Worm (Caenorhabditis elegans) whole organism, young adult: ENCODE data around the gene nhr-134.

Experiments used
- C06A6.2 ChIP-seq: fragments of 200-800 bp; sonication (Bioruptor generic); conservative IDR thresholded peaks from 2 replicates; pipeline ENCODE4 v1.3.6; 2022; ENCODE audit warnings: missing genetic modification characterization, missing compliant biosample characterization
- F23B12.7 ChIP-seq: sonication (generic microtip); optimal IDR thresholded peaks from 2 replicates; lab custom pipeline; 2017; ENCODE audit warnings: missing genetic modification characterization, mild to moderate bottlenecking, missing compliant biosample characterization, antibody characterized with exemption, moderate library complexity; ENCODE audit not compliant: insufficient read depth
- T26A5.8 ChIP-seq: sonication (generic microtip); optimal IDR thresholded peaks from 2 replicates; lab custom pipeline; 2016; ENCODE audit warnings: missing genetic modification characterization, missing compliant biosample characterization
- Y53F4B.3 ChIP-seq: fragments of 200-800 bp; sonication (Bioruptor generic); IDR thresholded peaks from 2 replicates; pipeline ENCODE4 v1.3.6; 2022; ENCODE audit warnings: missing genetic modification reagents, missing genetic modification characterization, missing compliant biosample characterization
- cebp-1 ChIP-seq, 2 experiments: fragments of 200-800 bp in 1 of 2; sonication (Bioruptor generic) in 1 of 2; sonication (generic microtip) in 1 of 2; IDR thresholded peaks in 1 of 2; optimal IDR thresholded peaks in 1 of 2; 2 replicates each; pipeline versions ENCODE4 v1.3.6 to Lab custom; 2017 to 2022; ENCODE audit warnings: missing compliant biosample characterization in 2 of 2, missing genetic modification characterization in 2 of 2, mild to moderate bottlenecking in 1 of 2, missing genetic modification reagents in 1 of 2, moderate library complexity in 1 of 2
- cebp-2 ChIP-seq: fragments of 200-800 bp; sonication (Bioruptor generic); IDR thresholded peaks from 2 replicates; pipeline ENCODE4 v1.3.6; 2022; ENCODE audit warnings: missing genetic modification characterization, missing compliant biosample characterization
- dpl-1 ChIP-seq: fragments of 150-350 bp; optimal IDR thresholded peaks from 2 replicates; lab custom pipeline; 2014; ENCODE audit warnings: missing biosample characterization, missing genetic modification reagents, missing genetic modification characterization
- fkh-3 ChIP-seq: sonication (generic microtip); optimal IDR thresholded peaks from 2 replicates; lab custom pipeline; 2016; ENCODE audit warnings: mild to moderate bottlenecking, missing genetic modification characterization, missing compliant biosample characterization
- nfya-1 ChIP-seq: sonication (generic microtip); optimal IDR thresholded peaks from 2 replicates; lab custom pipeline; 2017; ENCODE audit warnings: antibody characterized with exemption, missing compliant biosample characterization, missing genetic modification characterization, borderline replicate concordance; ENCODE audit not compliant: insufficient read depth
- unc-62 ChIP-seq: fragments of 150-350 bp; optimal IDR thresholded peaks from 2 replicates; lab custom pipeline; 2014; ENCODE audit warnings: missing biosample characterization, missing genetic modification reagents, missing genetic modification characterization
- zim-3 ChIP-seq: sonication (generic microtip); optimal IDR thresholded peaks from 2 replicates; lab custom pipeline; 2017; ENCODE audit warnings: mild to moderate bottlenecking, missing genetic modification characterization, moderate library complexity, missing compliant biosample characterization

DNA sequence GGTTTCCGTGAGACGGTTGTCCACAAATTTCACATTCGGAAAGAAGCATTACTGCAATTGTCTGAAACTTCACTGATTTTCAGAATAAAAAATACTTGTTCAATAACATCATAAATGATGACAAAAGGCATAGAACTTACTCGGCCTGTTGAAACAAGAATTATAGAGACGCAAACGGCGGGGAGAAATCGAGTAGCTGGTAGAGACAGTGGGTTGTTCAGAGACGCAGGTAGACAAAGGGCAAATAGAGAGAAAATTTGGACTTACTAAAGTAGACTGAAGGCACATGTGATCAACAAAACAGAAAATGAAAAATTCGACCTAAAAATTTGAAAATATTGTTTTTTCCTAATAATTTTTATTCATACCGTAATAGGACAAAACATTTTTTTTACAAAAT, 28.7 kb downstream of the nhr-134 start, which contains the start of gene nhr-182:
- TF ChIP-seq C06A6.2 (no peak), fkh-3 (no peak), Y53F4B.3 (GFP tag; lab: Robert Waterston, UW) (no peak), nfya-1 (tag; lab: Kevin White, UChicago) (no peak), F23B12.7 (no peak), unc-62 (no peak), zim-3 (tag; lab: Kevin White, UChicago) (no peak), T26A5.8 (no peak), dpl-1 (no peak), cebp-2 (GFP tag; lab: Robert Waterston, UW) (no peak), cebp-1 (GFP tag; IDR thresholded peaks at IDR 0.05; lab: Robert Waterston, UW) (no peak), cebp-1 (tag; optimal IDR thresholded peaks at IDR 0.05; lab: Kevin White, UChicago) (peak; percentile 3)
